Worm (Caenorhabditis elegans): Measurements from ENCODE around the gene B0464.9.

The B0464.9 gene

DNA sequence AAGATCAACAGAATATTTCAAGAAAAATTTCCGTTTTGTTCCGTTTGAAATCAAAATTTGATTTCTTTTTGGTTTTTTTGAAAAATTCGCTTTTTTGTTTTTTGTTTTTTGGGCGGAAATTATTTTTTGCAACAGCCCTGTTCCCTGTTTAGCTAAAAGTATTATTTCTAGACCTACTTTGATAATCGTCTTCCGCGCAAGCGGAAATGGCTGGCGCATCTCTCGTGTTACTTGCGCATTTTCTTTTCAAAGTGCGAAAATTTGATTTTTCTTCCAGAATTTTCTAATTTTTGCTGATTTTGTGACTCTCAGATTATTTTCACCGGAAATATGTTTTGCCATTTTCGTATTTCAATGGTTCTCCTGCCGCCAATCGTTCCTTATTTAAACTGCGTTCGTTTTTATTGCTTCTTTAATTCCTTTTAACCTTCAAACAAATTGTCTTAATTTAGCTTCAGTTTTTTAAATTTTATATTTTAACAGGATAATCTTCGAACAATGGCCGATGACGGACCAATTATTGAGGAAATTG, 31.9 kb upstream of the B0464.9 start, which contains the start of gene cpar-1:
cpar-1 (plus strand) TSS at position 482 of the 532 bp plus-strand sequence.
- TF ChIP-seq lin-39 (tag; optimal IDR thresholded peaks at IDR 0.05) (no peak), unc-39 (tag; optimal IDR thresholded peaks at IDR 0.05) (no peak), F13H6.1 (tag; optimal IDR thresholded peaks at IDR 0.05) (no peak), elt-1 (tag; optimal IDR thresholded peaks at IDR 0.05) (no peak), Y55F3AM.14 (GFP tag; optimal IDR thresholded peaks at IDR 0.05) (no peak), nhr-10 (tag; optimal IDR thresholded peaks at IDR 0.05) (no peak), egl-27 (tag; optimal IDR thresholded peaks at IDR 0.05) (no peak), mab-5 (tag; optimal IDR thresholded peaks at IDR 0.05) (no peak), elt-3 (tag; optimal IDR thresholded peaks at IDR 0.05) (no peak), mdl-1 (tag; optimal IDR thresholded peaks at IDR 0.05) (no peak), crh-2 (tag; optimal IDR thresholded peaks at IDR 0.05) (no peak), nhr-77 (tag; optimal IDR thresholded peaks at IDR 0.05) (no peak)

- TF ChIP-seq blmp-1 (tag; optimal IDR thresholded peaks at IDR 0.05; ENCODE audit: insufficient read depth) (no peak), ztf-11 (tag; optimal IDR thresholded peaks at IDR 0.05) (no peak), sma-9 (GFP tag; optimal IDR thresholded peaks at IDR 0.05) (no peak), sma-9 (tag; optimal IDR thresholded peaks at IDR 0.05) (no peak), unc-39 (tag; optimal IDR thresholded peaks at IDR 0.05) (no peak)
Measured at ce11 chrIII:9434999-9435398, 30.6 kb upstream of the B0464.9 start.

DNA sequence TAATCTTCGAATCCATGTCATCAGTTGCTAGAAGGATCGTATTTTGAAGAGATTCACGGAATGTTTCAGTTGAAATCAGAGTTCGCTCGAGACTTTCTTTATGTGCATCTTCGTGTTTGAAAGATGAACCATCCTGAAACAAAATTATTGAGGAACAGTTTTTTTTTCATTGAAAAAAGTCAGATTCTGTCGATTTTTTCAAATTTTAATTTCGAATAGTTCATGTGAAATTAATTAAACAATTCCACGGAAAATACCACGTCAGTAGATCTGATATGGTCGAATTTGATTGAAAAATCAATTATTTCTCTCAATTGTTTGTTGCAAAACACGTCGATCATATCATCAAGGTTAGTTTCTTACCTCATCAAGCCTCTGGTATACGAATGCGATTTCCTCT, 26.2 kb upstream of the B0464.9 start, which contains the start of gene F54C8.1:
F54C8.1 (plus strand) TSS at position 301 of the 400 bp plus-strand sequence.
- no peak for TF ChIP-seq sem-4 (tag; optimal IDR thresholded peaks at IDR 0.05)

- TF ChIP-seq sem-4 (tag; optimal IDR thresholded peaks at IDR 0.05) (peak; percentile 7), lin-11 (tag; optimal IDR thresholded peaks at IDR 0.05) (no peak), nhr-6 (tag; optimal IDR thresholded peaks at IDR 0.05) (peak; percentile 19), ama-1 (optimal IDR thresholded peaks at IDR 0.05) (peak; percentile 31), nhr-77 (tag; optimal IDR thresholded peaks at IDR 0.05) (no peak)
Measured at ce11 chrIII:9441133-9441532, 24.4 kb upstream of the B0464.9 start, which contains the start of gene emb-30. Gene emb-30, minus strand, starts transcription at chrIII:9441460.

ce11 chrIII:9442846-9443245, 22.7 kb upstream of the B0464.9 start:
- TF ChIP-seq sma-9 (GFP tag; optimal IDR thresholded peaks at IDR 0.05) (no peak), sma-9 (tag; optimal IDR thresholded peaks at IDR 0.05) (no peak), nhr-129 (tag; optimal IDR thresholded peaks at IDR 0.05) (no peak), F13H6.1 (tag; optimal IDR thresholded peaks at IDR 0.05) (no peak), ceh-16 (tag; optimal IDR thresholded peaks at IDR 0.05) (no peak), snpc-4 (tag; optimal IDR thresholded peaks at IDR 0.05) (no peak)

ce11 chrIII:9443417-9444027, 22.0 kb upstream of the B0464.9 start, which contains the start of gene pir-2:
Gene pir-2, minus strand, starts transcription at chrIII:9443634.
- TF ChIP-seq lin-39 (tag; optimal IDR thresholded peaks at IDR 0.05) (no peak), nhr-10 (tag; optimal IDR thresholded peaks at IDR 0.05) (no peak), Y55F3AM.14 (GFP tag; optimal IDR thresholded peaks at IDR 0.05) (peak; percentile 7), lsy-2 (tag; optimal IDR thresholded peaks at IDR 0.05) (peak; percentile 70 to 93), dmd-4 (tag; optimal IDR thresholded peaks at IDR 0.05) (no peak), R02D3.7 (tag; optimal IDR thresholded peaks at IDR 0.05) (no peak), C34F6.9 (tag; optimal IDR thresholded peaks at IDR 0.05) (peak; percentile 74), unc-62 (GFP tag; optimal IDR thresholded peaks at IDR 0.05) (no peak), sma-3 (GFP tag; optimal IDR thresholded peaks at IDR 0.05) (peak; percentile 78), fos-1 (tag; optimal IDR thresholded peaks at IDR 0.05) (peak; percentile 57), egl-27 (tag; optimal IDR thresholded peaks at IDR 0.05) (no peak), mbf-1 (tag; optimal IDR thresholded peaks at IDR 0.05) (no peak), unc-39 (tag; optimal IDR thresholded peaks at IDR 0.05) (no peak), ama-1 (optimal IDR thresholded peaks at IDR 0.05) (peak; percentile 65), blmp-1 (tag; optimal IDR thresholded peaks at IDR 0.05; ENCODE audit: insufficient read depth) (peak; percentile 27), elt-3 (tag; optimal IDR thresholded peaks at IDR 0.05) (no peak), nhr-21 (tag; optimal IDR thresholded peaks at IDR 0.05) (peak; percentile 74), ceh-16 (tag; optimal IDR thresholded peaks at IDR 0.05) (peak; percentile 39), zag-1 (tag; optimal IDR thresholded peaks at IDR 0.05) (peak; percentile 74), mab-5 (tag; optimal IDR thresholded peaks at IDR 0.05) (peak; percentile 77), alr-1 (tag; optimal IDR thresholded peaks at IDR 0.05) (no peak), crh-2 (tag; optimal IDR thresholded peaks at IDR 0.05) (peak; percentile 93), ztf-1 (GFP tag; conservative IDR thresholded peaks at IDR 0.05) (no peak), nhr-12 (tag; optimal IDR thresholded peaks at IDR 0.05) (no peak), sma-9 (GFP tag; optimal IDR thresholded peaks at IDR 0.05) (peak; percentile 81), sma-9 (tag; optimal IDR thresholded peaks at IDR 0.05) (no peak), lin-13 (GFP tag; optimal IDR thresholded peaks at IDR 0.05) (peak; percentile 90), nhr-6 (tag; optimal IDR thresholded peaks at IDR 0.05) (peak; percentile 41), peb-1 (tag; optimal IDR thresholded peaks at IDR 0.05) (no peak), ZK546.5 (tag; optimal IDR thresholded peaks at IDR 0.05) (peak; percentile 58), aly-2 (tag; optimal IDR thresholded peaks at IDR 0.05) (no peak), ztf-11 (tag; optimal IDR thresholded peaks at IDR 0.05) (no peak), nhr-129 (tag; optimal IDR thresholded peaks at IDR 0.05) (peak; percentile 92)

All from whole organism, L2 larva.